Fruit fly (Drosophila melanogaster) whole organism, embryonic: Measurements from ENCODE around the gene CG13038.

Experiments
- CG11723 ChIP-seq: fragments of 200-800 bp; sonication (Bioruptor generic); optimal IDR thresholded peaks from 2 replicates; lab custom pipeline; 2017; ENCODE audit warnings: missing biosample characterization, mild to moderate bottlenecking, missing genetic modification characterization
- CG12071 ChIP-seq: fragments of 200-800 bp; sonication (Bioruptor generic); optimal IDR thresholded peaks from 3 replicates; lab custom pipeline; 2018; ENCODE audit warnings: missing biosample characterization, mild to moderate bottlenecking, missing genetic modification characterization
- CG12769 ChIP-seq: fragments of 200-800 bp; sonication (Bioruptor generic); optimal IDR thresholded peaks from 2 replicates; lab custom pipeline; 2019; ENCODE audit warnings: missing biosample characterization, mild to moderate bottlenecking, missing genetic modification characterization, moderate library complexity
- CG13123 ChIP-seq: fragments of 200-800 bp; sonication (Bioruptor generic); optimal IDR thresholded peaks from 2 replicates; lab custom pipeline; 2016; ENCODE audit warnings: missing biosample characterization, missing genetic modification characterization
- CG15073 ChIP-seq: fragments of 200-800 bp; sonication (Bioruptor generic); optimal IDR thresholded peaks from 2 replicates; lab custom pipeline; 2016; ENCODE audit warnings: missing biosample characterization, missing genetic modification characterization
- CG15269 ChIP-seq: fragments of 200-800 bp; sonication (Bioruptor generic); optimal IDR thresholded peaks from 2 replicates; lab custom pipeline; 2018; ENCODE audit warnings: missing biosample characterization, mild to moderate bottlenecking, missing genetic modification characterization, moderate library complexity
- CG17568 ChIP-seq: fragments of 200-800 bp; sonication (Bioruptor generic); optimal IDR thresholded peaks from 2 replicates; lab custom pipeline; 2018; ENCODE audit warnings: missing biosample characterization, mild to moderate bottlenecking, missing genetic modification characterization, moderate library complexity
- CG2129 ChIP-seq: fragments of 200-800 bp; sonication (Bioruptor generic); IDR thresholded peaks from 2 replicates; pipeline ENCODE4 v1.3.6; 2022; ENCODE audit warnings: missing biosample characterization, missing genetic modification characterization; ENCODE audit not compliant: partially characterized antibody
- CG3163 ChIP-seq: fragments of 200-800 bp; sonication (Bioruptor generic); optimal IDR thresholded peaks from 3 replicates; lab custom pipeline; 2016; ENCODE audit warnings: missing biosample characterization, missing genetic modification characterization
- D19A ChIP-seq: fragments of 200-800 bp; optimal IDR thresholded peaks from 3 replicates; lab custom pipeline; 2019; ENCODE audit warnings: missing biosample characterization, mild to moderate bottlenecking, missing genetic modification characterization, moderate library complexity
- Mes4 ChIP-seq: fragments of 200-800 bp; sonication (Bioruptor generic); optimal IDR thresholded peaks from 2 replicates; lab custom pipeline; 2016; ENCODE audit warnings: missing biosample characterization, missing genetic modification characterization
- Ptx1 ChIP-seq: fragments of 200-800 bp; sonication (Bioruptor generic); IDR thresholded peaks from 2 replicates; pipeline ENCODE4 v1.3.6; 2022; ENCODE audit warnings: missing biosample characterization, missing genetic modification characterization
- az2 ChIP-seq: fragments of 200-800 bp; sonication (Bioruptor generic); optimal IDR thresholded peaks from 3 replicates; lab custom pipeline; 2016; ENCODE audit warnings: missing biosample characterization, missing genetic modification characterization
- da ChIP-seq: fragments of 200-800 bp; sonication (Bioruptor generic); optimal IDR thresholded peaks from 2 replicates; lab custom pipeline; 2016; ENCODE audit warnings: missing biosample characterization, missing genetic modification characterization
- dan ChIP-seq: fragments of 200-800 bp; sonication (Bioruptor generic); IDR thresholded peaks from 2 replicates; pipeline ENCODE4 v1.3.6; 2022; ENCODE audit warnings: missing biosample characterization, missing genetic modification characterization
- eyg ChIP-seq: fragments of 200-800 bp; sonication (Bioruptor generic); optimal IDR thresholded peaks from 3 replicates; lab custom pipeline; 2016; ENCODE audit warnings: missing biosample characterization, missing genetic modification characterization
- gsb ChIP-seq: fragments of 200-800 bp; sonication (Bioruptor generic); IDR thresholded peaks from 2 replicates; pipeline ENCODE4 v1.3.6; 2022; ENCODE audit warnings: missing biosample characterization, missing genetic modification characterization
- insv ChIP-seq, 2 experiments: fragments of 200-800 bp; sonication (Bioruptor generic); optimal IDR thresholded peaks; 3 replicates each; lab custom pipeline; 2016 to 2018; ENCODE audit warnings: missing biosample characterization in 2 of 2, missing genetic modification characterization in 2 of 2
- maf-S ChIP-seq: fragments of 200-800 bp; sonication (Bioruptor generic); optimal IDR thresholded peaks from 2 replicates; lab custom pipeline; 2016; ENCODE audit warnings: missing biosample characterization, missing genetic modification characterization
- nom ChIP-seq: fragments of 200-800 bp; sonication (Bioruptor generic); optimal IDR thresholded peaks from 2 replicates; lab custom pipeline; 2017; ENCODE audit warnings: missing biosample characterization, missing genetic modification characterization, mild to moderate bottlenecking, moderate library complexity, missing genetic modification reagents
- pum ChIP-seq: fragments of 200-800 bp; sonication (Bioruptor generic); optimal IDR thresholded peaks from 2 replicates; lab custom pipeline; 2016; ENCODE audit warnings: missing biosample characterization, missing genetic modification characterization
- sd ChIP-seq: fragments of 200-800 bp; sonication (Bioruptor generic); optimal IDR thresholded peaks from 3 replicates; lab custom pipeline; 2018; ENCODE audit warnings: missing biosample characterization, mild to moderate bottlenecking, missing genetic modification characterization, moderate library complexity
- so ChIP-seq: fragments of 200-800 bp; sonication (Bioruptor generic); IDR thresholded peaks from 3 replicates; pipeline ENCODE4 v1.3.6; 2022; ENCODE audit warnings: missing biosample characterization, missing genetic modification characterization
- tap ChIP-seq: fragments of 200-800 bp; optimal IDR thresholded peaks from 3 replicates; lab custom pipeline; 2019; ENCODE audit warnings: missing biosample characterization, mild to moderate bottlenecking, missing genetic modification characterization, moderate library complexity

The CG13038 gene

DNA sequence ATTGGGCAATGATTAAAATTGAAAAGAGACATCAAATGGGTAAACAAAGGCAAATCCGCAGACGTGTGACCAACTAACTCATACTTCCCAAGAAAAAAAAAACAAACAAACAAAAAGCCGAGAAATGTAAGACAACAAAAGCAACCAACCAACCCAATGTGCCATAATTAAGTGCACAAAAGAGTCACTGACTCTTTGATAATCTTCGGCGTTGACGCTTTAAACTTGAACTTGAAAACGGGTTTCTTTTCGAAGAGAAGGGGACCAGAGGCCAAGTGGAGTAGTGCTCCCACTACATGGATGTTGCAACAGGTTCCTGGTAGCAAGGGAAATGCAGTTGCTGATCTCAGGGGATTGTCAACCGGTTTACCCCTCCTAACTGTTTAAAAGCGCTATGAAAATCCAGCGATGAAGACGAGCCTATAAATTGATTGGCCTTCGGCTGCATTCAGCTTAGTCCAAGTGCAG lies 47.7 kb downstream of the CG13038 start, which contains the start of gene CG13064 (continued):
- TF ChIP-seq insv (GFP tag; optimal IDR thresholded peaks at IDR 0.05; lab: Kevin White, UChicago) (no peak), pum (GFP tag; lab: Kevin White, UChicago) (no peak), sd (tag; lab: Kevin White, UChicago) (no peak), CG12071 (no peak), CG12769 (tag; lab: Kevin White, UChicago) (peak; percentile 50), CG17568 (no peak), CG15073 (no peak), dan (GFP tag; lab: Robert Waterston, UW) (no peak), CG2129 (GFP tag; lab: Robert Waterston, UW) (no peak), Ptx1 (no peak), CG3163 (GFP tag; lab: Kevin White, UChicago) (no peak), CG15269 (tag; lab: Kevin White, UChicago) (peak; percentile 27), CG11723 (GFP tag; lab: Kevin White, UChicago) (no peak), gsb (no peak)

DNA sequence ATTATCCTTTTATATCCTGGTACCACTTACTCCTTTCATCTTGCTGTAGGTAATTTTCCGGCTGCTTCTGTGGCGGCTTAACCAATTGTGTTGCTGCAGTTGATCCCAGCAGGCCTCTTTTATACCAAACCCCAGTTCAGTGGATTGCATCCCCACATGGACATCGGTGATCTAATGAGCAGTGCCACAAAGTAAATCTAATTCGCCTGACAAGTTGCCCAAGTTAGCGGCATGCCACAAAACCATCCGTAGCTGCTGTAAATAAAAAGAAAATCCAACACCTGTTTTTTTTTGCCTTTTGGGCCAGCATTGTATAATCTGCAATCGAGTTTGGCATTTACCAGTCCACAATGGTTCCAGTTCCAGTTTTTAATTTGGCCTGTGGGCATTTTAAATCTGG lies 48.5 kb downstream of the CG13038 start, which contains the start of gene CG13050:
CG13050 (minus strand) TSS at position 101 of the 400 bp plus-strand sequence.
- TF ChIP-seq maf-S (GFP tag; lab: Kevin White, UChicago) (no peak), D19A (tag; lab: Kevin White, UChicago) (no peak), az2 (GFP tag; lab: Kevin White, UChicago) (no peak), Mes4 (no peak), tap (tag; lab: Kevin White, UChicago) (no peak), da (GFP tag; lab: Kevin White, UChicago) (no peak), CG13123 (GFP tag; lab: Kevin White, UChicago) (no peak), so (GFP tag; lab: Robert Waterston, UW) (no peak), CG12071 (no peak), nom (GFP tag; lab: Kevin White, UChicago) (no peak), eyg (GFP tag; lab: Kevin White, UChicago) (no peak)
